Worm (Caenorhabditis elegans): Measurements from ENCODE around the gene C50F4.9.

C50F4.9 gene

ce11 chrV:9499295-9499694 is 24.7 kb downstream of the C50F4.9 start:
- TF ChIP-seq ham-2 (GFP tag; optimal IDR thresholded peaks at IDR 0.05) (no peak), nhr-28 (tag; optimal IDR thresholded peaks at IDR 0.05) (no peak), lin-13 (tag; optimal IDR thresholded peaks at IDR 0.05) (no peak), M03D4.4 (tag; optimal IDR thresholded peaks at IDR 0.05) (no peak), ceh-83 (GFP tag; optimal IDR thresholded peaks at IDR 0.05) (no peak), nhr-12 (tag; optimal IDR thresholded peaks at IDR 0.05) (no peak), zip-8 (tag; optimal IDR thresholded peaks at IDR 0.05) (no peak), mab-5 (tag; optimal IDR thresholded peaks at IDR 0.05) (no peak), elt-1 (tag; optimal IDR thresholded peaks at IDR 0.05; ENCODE audit: borderline replicate concordance, insufficient read depth) (no peak), flh-1 (GFP tag; optimal IDR thresholded peaks at IDR 0.05) (no peak), nhr-2 (tag; optimal IDR thresholded peaks at IDR 0.05) (no peak), unc-62 (GFP tag; optimal IDR thresholded peaks at IDR 0.05) (no peak), lsy-2 (tag; optimal IDR thresholded peaks at IDR 0.05) (no peak), ztf-11 (tag; optimal IDR thresholded peaks at IDR 0.05) (no peak), mep-1 (tag; optimal IDR thresholded peaks at IDR 0.05) (no peak), ceh-39 (tag; optimal IDR thresholded peaks at IDR 0.05) (no peak), nhr-237 (tag; optimal IDR thresholded peaks at IDR 0.05) (no peak), ceh-43 (GFP tag; optimal IDR thresholded peaks at IDR 0.05) (no peak), pha-4 (tag; optimal IDR thresholded peaks at IDR 0.05) (no peak)

ce11 chrV:9496742-9497141 is 27.3 kb downstream of the C50F4.9 start, which contains the start of gene gsnl-1:
Gene gsnl-1 (plus strand): TSS chrV:9497042.
- TF ChIP-seq mls-2 (tag; optimal IDR thresholded peaks at IDR 0.05) = no peak
- no peak for TF ChIP-seq lin-13 (tag; optimal IDR thresholded peaks at IDR 0.05)
- no peak for TF ChIP-seq drap-1 (GFP tag; optimal IDR thresholded peaks at IDR 0.05)
- no peak for TF ChIP-seq nhr-12 (tag; optimal IDR thresholded peaks at IDR 0.05)
- TF ChIP-seq nhr-237 (tag; optimal IDR thresholded peaks at IDR 0.05) = no peak
- no peak for TF ChIP-seq zip-8 (tag; optimal IDR thresholded peaks at IDR 0.05)
- no peak for TF ChIP-seq flh-1 (GFP tag; optimal IDR thresholded peaks at IDR 0.05)
- no peak for TF ChIP-seq ztf-11 (tag; optimal IDR thresholded peaks at IDR 0.05)
- TF ChIP-seq bed-3 (GFP tag; optimal IDR thresholded peaks at IDR 0.05) = no peak
- no peak for TF ChIP-seq elt-3 (tag; optimal IDR thresholded peaks at IDR 0.05)
- no peak for TF ChIP-seq ceh-83 (GFP tag; optimal IDR thresholded peaks at IDR 0.05)
- TF ChIP-seq nhr-2 (tag; optimal IDR thresholded peaks at IDR 0.05) = no peak
- no peak for TF ChIP-seq lin-32 (GFP tag; optimal IDR thresholded peaks at IDR 0.05)
- no peak for TF ChIP-seq lsy-2 (tag; optimal IDR thresholded peaks at IDR 0.05)
- TF ChIP-seq pha-4 (tag; optimal IDR thresholded peaks at IDR 0.05) = no peak
- no peak for TF ChIP-seq ham-2 (GFP tag; optimal IDR thresholded peaks at IDR 0.05)
- no peak for TF ChIP-seq tbx-8 (GFP tag; optimal IDR thresholded peaks at IDR 0.05)
- no peak for TF ChIP-seq nhr-28 (tag; optimal IDR thresholded peaks at IDR 0.05)

- no peak for TF ChIP-seq ham-2 (GFP tag; optimal IDR thresholded peaks at IDR 0.05)
- TF ChIP-seq tbx-8 (GFP tag; optimal IDR thresholded peaks at IDR 0.05) = no peak
Observed at ce11 chrV:9492460-9492859, 31.5 kb downstream of the C50F4.9 start.

ce11 chrV:9491440-9492160 is 32.4 kb downstream of the C50F4.9 start, which contains the start of gene K06A4.7:
Gene K06A4.7 (minus strand): TSS chrV:9491490.
- no peak for TF ChIP-seq snpc-4 (tag; optimal IDR thresholded peaks at IDR 0.05)
- no peak for TF ChIP-seq ztf-11 (tag; optimal IDR thresholded peaks at IDR 0.05)
- TF ChIP-seq tbx-8 (GFP tag; optimal IDR thresholded peaks at IDR 0.05) = no peak
- TF ChIP-seq nhr-237 (tag; optimal IDR thresholded peaks at IDR 0.05) = no peak
- TF ChIP-seq flh-1 (GFP tag; optimal IDR thresholded peaks at IDR 0.05) = no peak

ce11 chrV:9489411-9489810 is 34.6 kb downstream of the C50F4.9 start, which contains the start of gene K06A4.10:
Gene K06A4.10 (minus strand): TSS chrV:9489800.
- TF ChIP-seq ztf-11 (tag; optimal IDR thresholded peaks at IDR 0.05) = no peak
- TF ChIP-seq bed-3 (GFP tag; optimal IDR thresholded peaks at IDR 0.05) = no peak
- no peak for TF ChIP-seq elt-1 (tag; optimal IDR thresholded peaks at IDR 0.05; ENCODE audit: borderline replicate concordance, insufficient read depth)
- no peak for TF ChIP-seq lin-32 (GFP tag; optimal IDR thresholded peaks at IDR 0.05)
- no peak for TF ChIP-seq nhr-237 (tag; optimal IDR thresholded peaks at IDR 0.05)
- TF ChIP-seq ham-2 (GFP tag; optimal IDR thresholded peaks at IDR 0.05) = no peak

- TF ChIP-seq unc-62 (GFP tag; optimal IDR thresholded peaks at IDR 0.05) = no peak
- no peak for TF ChIP-seq mls-2 (tag; optimal IDR thresholded peaks at IDR 0.05)
- no peak for TF ChIP-seq nhr-237 (tag; optimal IDR thresholded peaks at IDR 0.05)
Observed at ce11 chrV:9485508-9485907, 38.5 kb downstream of the C50F4.9 start.

Measured in whole organism, mixed stage, embryonic.